Worm (Caenorhabditis elegans): ENCODE results near the gene C31H2.3.

Gene C31H2.3

ce11 chrX:5140177-5140576 is 14.0 kb downstream of the C31H2.3 start (continued):
- TF ChIP-seq fkh-10 (GFP tag; optimal IDR thresholded peaks at IDR 0.05) (no peak), lin-14 (GFP tag; optimal IDR thresholded peaks at IDR 0.05) (peak; percentile 95), Y116A8C.19 (tag; optimal IDR thresholded peaks at IDR 0.05; ENCODE audit: borderline replicate concordance) (no peak), C34B4.2 (tag; optimal IDR thresholded peaks at IDR 0.05) (no peak), lin-35 (GFP tag; optimal IDR thresholded peaks at IDR 0.05) (no peak), F16B12.6 (tag; optimal IDR thresholded peaks at IDR 0.05) (no peak), nhr-20 (tag; optimal IDR thresholded peaks at IDR 0.05) (no peak), mep-1 (tag; optimal IDR thresholded peaks at IDR 0.05) (peak; percentile 15), isw-1 (GFP tag; IDR thresholded peaks at IDR 0.05) (peak; percentile 38), hpl-2 (GFP tag; optimal IDR thresholded peaks at IDR 0.05) (no peak), snpc-4 (tag; optimal IDR thresholded peaks at IDR 0.05) (no peak), vab-15 (tag; optimal IDR thresholded peaks at IDR 0.05) (no peak), egl-13 (tag; optimal IDR thresholded peaks at IDR 0.05) (no peak), tbx-2 (tag; optimal IDR thresholded peaks at IDR 0.05) (no peak), nhr-85 (tag) (no peak), unc-62 (GFP tag; optimal IDR thresholded peaks at IDR 0.05) (no peak)

ce11 chrX:5137716-5138470 is 16.3 kb downstream of the C31H2.3 start:
- peak; percentile 25 for TF ChIP-seq snu-23 (GFP tag; optimal IDR thresholded peaks at IDR 0.05)
- peak; percentile 64 for TF ChIP-seq blmp-1 (tag; optimal IDR thresholded peaks at IDR 0.05)
- TF ChIP-seq lsy-2 (tag; optimal IDR thresholded peaks at IDR 0.05), result peak in 1 of 2 experiments; percentile 17
- TF ChIP-seq nhr-85 (tag), result peak; percentile 89
- TF ChIP-seq dsc-1 (tag; optimal IDR thresholded peaks at IDR 0.05), result peak; percentile 63
- TF ChIP-seq mep-1 (tag; optimal IDR thresholded peaks at IDR 0.05), result peak; percentile 54
- peak; percentile 43 for TF ChIP-seq lin-14 (GFP tag; optimal IDR thresholded peaks at IDR 0.05)
- TF ChIP-seq swsn-7 (tag; optimal IDR thresholded peaks at IDR 0.05), result no peak
- TF ChIP-seq nhr-28 (tag; optimal IDR thresholded peaks at IDR 0.05), result no peak
- peak; percentile 22 for TF ChIP-seq C16A3.4 (tag; optimal IDR thresholded peaks at IDR 0.05)
- peak; percentile 5 for TF ChIP-seq nhr-71 (tag; optimal IDR thresholded peaks at IDR 0.05)
- TF ChIP-seq C34B4.2 (tag; optimal IDR thresholded peaks at IDR 0.05), result no peak
- TF ChIP-seq grh-1 (GFP tag; IDR thresholded peaks at IDR 0.05), result peak; percentile 82

ce11 chrX:5135548-5135947 is 18.6 kb downstream of the C31H2.3 start:
- TF ChIP-seq nhr-19 (GFP tag; conservative IDR thresholded peaks at IDR 0.05) (peak; percentile 19), mef-2 (tag; optimal IDR thresholded peaks at IDR 0.05) (no peak), dsc-1 (tag; optimal IDR thresholded peaks at IDR 0.05) (no peak), nhr-84 (tag; optimal IDR thresholded peaks at IDR 0.05) (no peak), egl-27 (tag; optimal IDR thresholded peaks at IDR 0.05) (no peak), grh-1 (GFP tag; IDR thresholded peaks at IDR 0.05) (0 out of 2 replicates have a peak, but pooled peaks have one; percentile 15), nhr-77 (tag; optimal IDR thresholded peaks at IDR 0.05) (no peak), ces-1 (GFP tag; optimal IDR thresholded peaks at IDR 0.05) (no peak), fkh-8 (tag; optimal IDR thresholded peaks at IDR 0.05) (no peak), fkh-10 (GFP tag; optimal IDR thresholded peaks at IDR 0.05) (no peak), tlp-1 (tag; optimal IDR thresholded peaks at IDR 0.05) (no peak), mab-9 (GFP tag; IDR thresholded peaks at IDR 0.05) (no peak), nhr-28 (tag; optimal IDR thresholded peaks at IDR 0.05) (no peak), zag-1 (tag; optimal IDR thresholded peaks at IDR 0.05) (no peak), xbp-1 (tag; optimal IDR thresholded peaks at IDR 0.05) (no peak), aly-2 (tag; optimal IDR thresholded peaks at IDR 0.05) (no peak), zip-4 (GFP tag; optimal IDR thresholded peaks at IDR 0.05) (no peak), nhr-12 (tag; optimal IDR thresholded peaks at IDR 0.05) (no peak), tbx-2 (tag; optimal IDR thresholded peaks at IDR 0.05) (peak; percentile 19), egl-13 (tag; optimal IDR thresholded peaks at IDR 0.05) (no peak), ets-5 (GFP tag; IDR thresholded peaks at IDR 0.05) (no peak), nhr-11 (tag; optimal IDR thresholded peaks at IDR 0.05) (no peak), blmp-1 (tag; optimal IDR thresholded peaks at IDR 0.05) (peak; percentile 45), unc-30 (tag; optimal IDR thresholded peaks at IDR 0.05) (no peak), C04F5.9 (tag; optimal IDR thresholded peaks at IDR 0.05) (no peak), lin-15B (tag; optimal IDR thresholded peaks at IDR 0.05) (no peak), ceh-82 (tag; optimal IDR thresholded peaks at IDR 0.05) (no peak), irx-1 (tag; optimal IDR thresholded peaks at IDR 0.05) (no peak), elt-3 (tag; optimal IDR thresholded peaks at IDR 0.05) (peak in 2 of 6 experiments; percentile 14 to 83), sup-37 (GFP tag; optimal IDR thresholded peaks at IDR 0.05) (no peak), mdl-1 (tag; optimal IDR thresholded peaks at IDR 0.05) (peak in 1 of 2 experiments; percentile 15)
